Worm (Caenorhabditis elegans) whole organism, L2 larva: ENCODE data around the gene C18A3.7.
A peak's percentile ranks its signal among the peaks of the same experiment; 100 is the strongest.

Source experiments
- F13H6.1 ChIP-seq: sonication (generic microtip); optimal IDR thresholded peaks from 2 replicates; lab custom pipeline; 2016; ENCODE audit warnings: missing genetic modification characterization, missing compliant biosample characterization
- fos-1 ChIP-seq: fragments of 150-350 bp; optimal IDR thresholded peaks from 2 replicates; lab custom pipeline; 2014; ENCODE audit warnings: missing biosample characterization, missing genetic modification characterization
- lin-39 ChIP-seq: fragments of 150-350 bp; optimal IDR thresholded peaks from 2 replicates; lab custom pipeline; 2014; ENCODE audit warnings: missing biosample characterization, missing genetic modification reagents, missing genetic modification characterization
- nhr-77 ChIP-seq: fragments of 150-350 bp; optimal IDR thresholded peaks from 2 replicates; lab custom pipeline; 2014; ENCODE audit warnings: missing biosample characterization, missing genetic modification characterization
- snpc-4 ChIP-seq: fragments of 150-350 bp; optimal IDR thresholded peaks from 2 replicates; lab custom pipeline; 2014; ENCODE audit warnings: missing biosample characterization, missing genetic modification characterization
- unc-39 ChIP-seq: fragments of 150-350 bp; optimal IDR thresholded peaks from 2 replicates; lab custom pipeline; 2014; ENCODE audit warnings: missing biosample characterization, missing genetic modification characterization
- ztf-11 ChIP-seq: sonication (generic microtip); optimal IDR thresholded peaks from 2 replicates; lab custom pipeline; 2017; ENCODE audit warnings: missing biosample characterization, missing genetic modification characterization

DNA sequence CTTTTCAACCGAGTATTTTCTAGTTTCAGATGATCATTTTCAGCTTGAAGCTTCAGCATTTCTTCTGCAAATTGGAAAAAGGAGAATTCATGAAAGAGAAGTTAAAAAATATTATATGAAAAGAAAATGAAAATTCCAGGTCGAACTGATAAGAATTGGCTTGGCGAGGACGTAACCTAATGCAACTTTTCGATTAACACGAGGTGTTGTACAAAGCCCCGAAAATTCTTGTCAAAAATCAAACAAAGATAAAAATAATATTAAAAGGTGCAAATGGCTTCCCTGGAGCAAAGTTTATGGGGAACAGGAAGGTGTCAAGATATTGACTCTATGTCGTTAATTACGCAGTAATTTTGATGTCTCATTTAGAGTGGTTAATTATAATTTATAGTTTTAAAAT is 14.1 kb upstream of the C18A3.7 start:
- no peak for TF ChIP-seq ztf-11
- TF ChIP-seq nhr-77 (tag; lab: Kevin White, UChicago) = no peak
- no peak for TF ChIP-seq lin-39
- TF ChIP-seq F13H6.1 = no peak
- no peak for TF ChIP-seq snpc-4
- no peak for TF ChIP-seq unc-39 (tag; lab: Kevin White, UChicago)
- peak; percentile 48 for TF ChIP-seq fos-1 (tag; lab: Kevin White, UChicago)
